Worm (Caenorhabditis elegans): ENCODE data around the gene F46G10.2.

F46G10.2 gene

DNA sequence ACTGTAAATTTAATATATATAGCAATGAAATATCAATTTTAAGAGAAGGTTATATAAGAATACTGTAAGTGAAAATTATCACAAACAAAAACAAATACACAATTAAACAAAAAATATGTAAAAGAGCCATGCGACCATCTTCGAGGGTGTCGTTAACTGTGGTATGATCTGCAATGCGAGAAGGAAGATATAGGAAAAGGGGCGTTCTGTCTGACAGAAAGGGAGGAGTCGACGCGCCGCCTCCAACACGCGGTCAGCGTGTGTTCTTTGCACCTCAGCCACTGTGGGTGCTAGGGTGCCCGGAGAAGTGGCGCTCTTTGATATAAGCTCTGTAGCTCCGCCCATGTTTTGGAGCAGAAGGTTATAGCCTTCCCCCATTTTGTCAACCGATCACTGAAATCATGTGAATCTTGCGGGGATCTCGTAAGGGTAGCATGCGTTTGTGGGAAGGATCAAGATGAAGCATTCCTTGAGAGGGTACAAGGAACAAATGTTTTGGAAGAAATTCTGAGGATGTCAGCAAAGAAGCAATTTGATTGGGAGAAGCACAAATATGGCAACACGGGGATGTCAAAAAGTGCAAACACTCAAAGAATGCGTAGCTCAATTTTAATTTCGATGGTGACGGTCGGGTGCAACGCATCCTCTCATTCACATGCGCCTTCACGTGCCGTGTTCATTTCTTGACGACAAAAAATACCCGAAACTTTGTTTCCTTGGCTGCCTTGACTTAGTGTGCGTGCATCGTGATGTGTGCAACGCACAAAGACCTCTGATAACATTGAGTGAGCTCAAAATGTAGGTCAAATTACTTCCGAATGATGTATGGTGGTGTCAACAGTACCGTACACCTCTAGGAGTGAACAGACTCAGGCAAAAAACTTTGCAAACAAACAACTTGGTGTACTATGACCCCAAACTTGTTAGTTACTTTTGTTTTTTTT is 28.3 kb downstream of the F46G10.2 start, which contains the start of gene mxl-3 (continued):
- TF ChIP-seq unc-62 (GFP tag; optimal IDR thresholded peaks at IDR 0.05): no peak
- peak; percentile 56 for TF ChIP-seq ama-1 (optimal IDR thresholded peaks at IDR 0.05)
- peak; percentile 2 for TF ChIP-seq dsc-1 (tag; optimal IDR thresholded peaks at IDR 0.05)
- no peak for TF ChIP-seq grh-1 (GFP tag; IDR thresholded peaks at IDR 0.05)
- TF ChIP-seq nhr-77 (tag; optimal IDR thresholded peaks at IDR 0.05): no peak
- peak in 1 of 2 experiments; percentile 18 for TF ChIP-seq lsy-2 (tag; optimal IDR thresholded peaks at IDR 0.05)
- TF ChIP-seq lin-39 (tag; optimal IDR thresholded peaks at IDR 0.05): no peak
- TF ChIP-seq vab-15 (tag; optimal IDR thresholded peaks at IDR 0.05): no peak
- peak in 1 of 2 experiments; percentile 44 for TF ChIP-seq mdl-1 (tag; optimal IDR thresholded peaks at IDR 0.05)
- no peak for TF ChIP-seq C04F5.9 (tag; optimal IDR thresholded peaks at IDR 0.05)
- TF ChIP-seq efl-1 (optimal IDR thresholded peaks at IDR 0.05): no peak
- TF ChIP-seq efl-1 (GFP tag; optimal IDR thresholded peaks at IDR 0.05 in 1 of 2): peak in 1 of 2 experiments; percentile 69
- TF ChIP-seq fkh-4 (tag; optimal IDR thresholded peaks at IDR 0.05; ENCODE audit: borderline replicate concordance): no peak
- TF ChIP-seq ztf-11 (tag; optimal IDR thresholded peaks at IDR 0.05): no peak
- no peak for TF ChIP-seq nhr-12 (tag; optimal IDR thresholded peaks at IDR 0.05)
- peak; percentile 74 for TF ChIP-seq snu-23 (GFP tag; optimal IDR thresholded peaks at IDR 0.05)
- no peak for TF ChIP-seq hlh-4 (tag; optimal IDR thresholded peaks at IDR 0.05)
- no peak for TF ChIP-seq nhr-76 (tag; optimal IDR thresholded peaks at IDR 0.05)
- no peak for TF ChIP-seq sup-37 (GFP tag; optimal IDR thresholded peaks at IDR 0.05)
- TF ChIP-seq hpl-2 (GFP tag; optimal IDR thresholded peaks at IDR 0.05): no peak
- no peak for TF ChIP-seq zip-4 (GFP tag; optimal IDR thresholded peaks at IDR 0.05)
- TF ChIP-seq aha-1 (tag; optimal IDR thresholded peaks at IDR 0.05): no peak
- TF ChIP-seq xbp-1 (tag; optimal IDR thresholded peaks at IDR 0.05): no peak
- TF ChIP-seq ces-1 (GFP tag; optimal IDR thresholded peaks at IDR 0.05): no peak
- TF ChIP-seq nhr-47 (tag; optimal IDR thresholded peaks at IDR 0.05): peak; percentile 46
- no peak for TF ChIP-seq C34B4.2 (tag; optimal IDR thresholded peaks at IDR 0.05)
- TF ChIP-seq nhr-237 (tag; optimal IDR thresholded peaks at IDR 0.05): no peak
- no peak for TF ChIP-seq pag-3 (tag; optimal IDR thresholded peaks at IDR 0.05; ENCODE audit: borderline replicate concordance, insufficient read depth)
- TF ChIP-seq nhr-20 (tag; optimal IDR thresholded peaks at IDR 0.05): peak; percentile 67
- peak; percentile 36 for TF ChIP-seq skn-1 (tag; optimal IDR thresholded peaks at IDR 0.05)
- TF ChIP-seq ceh-82 (tag; optimal IDR thresholded peaks at IDR 0.05): no peak
- TF ChIP-seq lin-35 (GFP tag; optimal IDR thresholded peaks at IDR 0.05): peak in 1 of 2 experiments; percentile 30
- TF ChIP-seq alr-1 (tag; optimal IDR thresholded peaks at IDR 0.05; ENCODE audit: borderline replicate concordance): no peak
- no peak for TF ChIP-seq pax-3 (tag; optimal IDR thresholded peaks at IDR 0.05)
- peak; percentile 16 for TF ChIP-seq lin-13 (GFP tag; optimal IDR thresholded peaks at IDR 0.05)
- TF ChIP-seq nhr-85 (tag): peak; percentile 80
- peak; percentile 88 for TF ChIP-seq nhr-19 (GFP tag; conservative IDR thresholded peaks at IDR 0.05)
- peak; percentile 63 for TF ChIP-seq rnt-1 (tag; optimal IDR thresholded peaks at IDR 0.05)
- TF ChIP-seq ets-5 (GFP tag; IDR thresholded peaks at IDR 0.05): no peak
- TF ChIP-seq dpl-1 (GFP tag; optimal IDR thresholded peaks at IDR 0.05): no peak
- TF ChIP-seq unc-30 (tag; optimal IDR thresholded peaks at IDR 0.05): no peak
- no peak for TF ChIP-seq isw-1 (GFP tag; IDR thresholded peaks at IDR 0.05)
- no peak for TF ChIP-seq mef-2 (tag; optimal IDR thresholded peaks at IDR 0.05)
- TF ChIP-seq pqm-1 (tag; optimal IDR thresholded peaks at IDR 0.05): no peak
- no peak for TF ChIP-seq mab-9 (GFP tag; IDR thresholded peaks at IDR 0.05)
- TF ChIP-seq fkh-8 (tag; optimal IDR thresholded peaks at IDR 0.05): no peak
- TF ChIP-seq egl-27 (tag; optimal IDR thresholded peaks at IDR 0.05): peak in 1 of 2 experiments; percentile 29
- no peak for TF ChIP-seq tlp-1 (tag; optimal IDR thresholded peaks at IDR 0.05)
- no peak for TF ChIP-seq sptf-1 (tag; optimal IDR thresholded peaks at IDR 0.05)

Measured in whole organism, L1 larva.